Worm (Caenorhabditis elegans) whole organism, L1 larva: ENCODE data around the gene vha-20.
A peak's percentile ranks its signal among the peaks of the same experiment; 100 is the strongest.

Experiments
- C04F5.9 ChIP-seq: sonication (generic microtip); optimal IDR thresholded peaks from 2 replicates; lab custom pipeline; 2016; ENCODE audit warnings: missing genetic modification characterization, missing compliant biosample characterization
- F16B12.6 ChIP-seq: fragments of 150-350 bp; optimal IDR thresholded peaks from 2 replicates; lab custom pipeline; 2014; ENCODE audit warnings: missing biosample characterization, missing genetic modification characterization
- alr-1 ChIP-seq: fragments of 200-800 bp; sonication (Bioruptor generic); optimal IDR thresholded peaks from 2 replicates; lab custom pipeline; 2018; ENCODE audit warnings: borderline replicate concordance, mild to moderate bottlenecking, missing genetic modification characterization, missing compliant biosample characterization
- ceh-63 ChIP-seq: fragments of 200-800 bp; sonication (Bioruptor generic); optimal IDR thresholded peaks from 2 replicates; lab custom pipeline; 2018; ENCODE audit warnings: mild to moderate bottlenecking, missing genetic modification characterization, missing compliant biosample characterization
- ceh-82 ChIP-seq, 3 experiments: fragments of 150-350 bp in 1 of 3; sonication (generic microtip) in 2 of 3; optimal IDR thresholded peaks; 2 replicates each; lab custom pipeline; 2014 to 2017; ENCODE audit warnings: missing biosample characterization in 3 of 3, missing genetic modification characterization in 3 of 3
- ceh-90 ChIP-seq: sonication (generic microtip); optimal IDR thresholded peaks from 2 replicates; lab custom pipeline; 2016; ENCODE audit warnings: missing genetic modification characterization, missing compliant biosample characterization
- ces-1 ChIP-seq: fragments of 150-350 bp; optimal IDR thresholded peaks from 2 replicates; lab custom pipeline; 2014; ENCODE audit warnings: missing biosample characterization, missing genetic modification reagents, missing genetic modification characterization
- dsc-1 ChIP-seq: sonication (generic microtip); optimal IDR thresholded peaks from 2 replicates; lab custom pipeline; 2016; ENCODE audit warnings: mild to moderate bottlenecking, missing genetic modification characterization, missing compliant biosample characterization
- efl-1 ChIP-seq, 4 experiments: fragments of 150-350 bp; optimal IDR thresholded peaks in 3 of 4; peaks in 1 of 4; 1 replicate in 1 of 4; 2 replicates in 3 of 4; lab custom pipeline; 2014; ENCODE audit warnings: missing biosample characterization in 2 of 4, missing genetic modification characterization in 2 of 4, missing genetic modification reagents in 2 of 4
- efl-3 ChIP-seq: fragments of 200-800 bp; sonication (Bioruptor generic); optimal IDR thresholded peaks from 2 replicates; lab custom pipeline; 2018; ENCODE audit warnings: mild to moderate bottlenecking, missing genetic modification characterization, missing compliant biosample characterization
- egl-13 ChIP-seq: sonication (generic microtip); optimal IDR thresholded peaks from 2 replicates; lab custom pipeline; 2016; ENCODE audit warnings: missing genotype, missing genetic modification reagents, missing genetic modification characterization, missing compliant biosample characterization
- ets-5 ChIP-seq: fragments of 200-800 bp; sonication (Bioruptor generic); IDR thresholded peaks from 2 replicates; pipeline ENCODE4 v1.3.6; 2022; ENCODE audit warnings: missing genetic modification characterization, missing compliant biosample characterization
- fkh-10 ChIP-seq: sonication (generic microtip); optimal IDR thresholded peaks from 2 replicates; lab custom pipeline; 2017; ENCODE audit warnings: missing biosample characterization, missing genetic modification reagents, missing genetic modification characterization
- fkh-4 ChIP-seq: sonication (generic microtip); optimal IDR thresholded peaks from 2 replicates; lab custom pipeline; 2016; ENCODE audit warnings: missing compliant biosample characterization, missing genetic modification characterization, borderline replicate concordance
- fkh-8 ChIP-seq: sonication (generic microtip); optimal IDR thresholded peaks from 2 replicates; lab custom pipeline; 2016; ENCODE audit warnings: mild to moderate bottlenecking, missing genetic modification characterization, missing compliant biosample characterization
- hpl-2 ChIP-seq: fragments of 150-350 bp; optimal IDR thresholded peaks from 2 replicates; lab custom pipeline; 2014; ENCODE audit warnings: missing biosample characterization, missing genetic modification reagents, missing genetic modification characterization
- lin-14 ChIP-seq: fragments of 200-800 bp; sonication (Bioruptor generic); optimal IDR thresholded peaks from 2 replicates; lab custom pipeline; 2018; ENCODE audit warnings: mild to moderate bottlenecking, missing genetic modification characterization, moderate library complexity, missing compliant biosample characterization
- lin-15B ChIP-seq: fragments of 150-350 bp; sonication (generic microtip); optimal IDR thresholded peaks from 3 replicates; lab custom pipeline; 2014; ENCODE audit warnings: missing biosample characterization, missing genetic modification characterization
- lin-39 ChIP-seq: fragments of 150-350 bp; optimal IDR thresholded peaks from 2 replicates; lab custom pipeline; 2014; ENCODE audit warnings: missing biosample characterization, missing genetic modification reagents, missing genetic modification characterization
- lsy-2 ChIP-seq, 2 experiments: fragments of 150-350 bp; optimal IDR thresholded peaks; 2 replicates each; lab custom pipeline; 2014; ENCODE audit warnings: missing biosample characterization in 2 of 2, missing genetic modification characterization in 2 of 2
- mab-9 ChIP-seq: fragments of 200-800 bp; sonication (Bioruptor generic); IDR thresholded peaks from 2 replicates; pipeline ENCODE4 v1.3.6; 2022; ENCODE audit warnings: missing genetic modification reagents, missing genetic modification characterization, missing compliant biosample characterization
- mdl-1 ChIP-seq, 2 experiments: fragments of 150-350 bp; optimal IDR thresholded peaks; 2 replicates each; lab custom pipeline; 2014 to 2017; ENCODE audit warnings: missing biosample characterization in 2 of 2, missing genetic modification characterization in 2 of 2, inconsistent platforms in 1 of 2
- mef-2 ChIP-seq: fragments of 150-350 bp; optimal IDR thresholded peaks from 2 replicates; lab custom pipeline; 2014; ENCODE audit warnings: missing biosample characterization, missing genetic modification characterization
- mep-1 ChIP-seq: fragments of 150-350 bp; optimal IDR thresholded peaks from 2 replicates; lab custom pipeline; 2014; ENCODE audit warnings: missing biosample characterization, missing genetic modification characterization
- nhr-19 ChIP-seq: fragments of 200-800 bp; sonication (Bioruptor generic); conservative IDR thresholded peaks from 2 replicates; pipeline ENCODE4 v1.3.6; 2022; ENCODE audit warnings: missing genetic modification characterization, missing compliant biosample characterization
- nhr-20 ChIP-seq: sonication (generic microtip); optimal IDR thresholded peaks from 2 replicates; lab custom pipeline; 2016; ENCODE audit warnings: mild to moderate bottlenecking, missing genetic modification characterization, missing compliant biosample characterization
- nhr-28 ChIP-seq: fragments of 150-350 bp; optimal IDR thresholded peaks from 2 replicates; lab custom pipeline; 2014; ENCODE audit warnings: missing biosample characterization, missing genetic modification characterization
- nhr-71 ChIP-seq: sonication (generic microtip); optimal IDR thresholded peaks from 2 replicates; lab custom pipeline; 2016; ENCODE audit warnings: mild to moderate bottlenecking, missing genetic modification characterization, moderate library complexity, missing compliant biosample characterization
- nhr-76 ChIP-seq: sonication (generic microtip); optimal IDR thresholded peaks from 2 replicates; lab custom pipeline; 2017; ENCODE audit warnings: missing biosample characterization, missing genetic modification characterization
- nhr-77 ChIP-seq: fragments of 150-350 bp; optimal IDR thresholded peaks from 2 replicates; lab custom pipeline; 2014; ENCODE audit warnings: missing biosample characterization, missing genetic modification characterization
- nhr-84 ChIP-seq: sonication (generic microtip); optimal IDR thresholded peaks from 2 replicates; lab custom pipeline; 2017; ENCODE audit warnings: missing biosample characterization, missing genetic modification characterization
- nhr-85 ChIP-seq: sonication (generic microtip); peaks from one replicate; lab custom pipeline; 2016; ENCODE audit warnings: missing genetic modification characterization, inconsistent platforms, missing compliant biosample characterization
- nhr-90 ChIP-seq: sonication (generic microtip); optimal IDR thresholded peaks from 2 replicates; lab custom pipeline; 2016; ENCODE audit warnings: mild to moderate bottlenecking, missing genetic modification characterization, missing compliant biosample characterization; ENCODE audit not compliant: poor library complexity
- pag-3 ChIP-seq: sonication (generic microtip); optimal IDR thresholded peaks from 2 replicates; lab custom pipeline; 2017; ENCODE audit warnings: missing genetic modification characterization, mild to moderate bottlenecking, missing compliant biosample characterization, antibody characterized with exemption, borderline replicate concordance; ENCODE audit not compliant: insufficient read depth
- pqm-1 ChIP-seq: sonication (generic microtip); optimal IDR thresholded peaks from 3 replicates; lab custom pipeline; 2017; ENCODE audit warnings: missing biosample characterization, missing genetic modification characterization
- rnt-1 ChIP-seq: sonication (generic microtip); optimal IDR thresholded peaks from 2 replicates; lab custom pipeline; 2016; ENCODE audit warnings: mild to moderate bottlenecking, missing genetic modification characterization, moderate library complexity, missing compliant biosample characterization
- snpc-4 ChIP-seq: fragments of 150-350 bp; optimal IDR thresholded peaks from 2 replicates; lab custom pipeline; 2014; ENCODE audit warnings: missing biosample characterization, missing genetic modification characterization
- sptf-1 ChIP-seq: fragments of 150-350 bp; optimal IDR thresholded peaks from 2 replicates; lab custom pipeline; 2014; ENCODE audit warnings: missing biosample characterization, missing genetic modification characterization
- sup-37 ChIP-seq: fragments of 200-800 bp; sonication (Bioruptor generic); optimal IDR thresholded peaks from 2 replicates; lab custom pipeline; 2018; ENCODE audit warnings: mild to moderate bottlenecking, missing genetic modification characterization, missing compliant biosample characterization
- swsn-7 ChIP-seq: sonication (generic microtip); optimal IDR thresholded peaks from 2 replicates; lab custom pipeline; 2016; ENCODE audit warnings: missing genetic modification characterization, missing compliant biosample characterization
- tbx-2 ChIP-seq: sonication (generic microtip); optimal IDR thresholded peaks from 2 replicates; lab custom pipeline; 2016; ENCODE audit warnings: missing genetic modification characterization, missing compliant biosample characterization
- tlp-1 ChIP-seq: fragments of 150-350 bp; optimal IDR thresholded peaks from 2 replicates; lab custom pipeline; 2014; ENCODE audit warnings: missing biosample characterization, missing genetic modification characterization
- unc-130 ChIP-seq: fragments of 150-350 bp; optimal IDR thresholded peaks from 2 replicates; lab custom pipeline; 2017; ENCODE audit warnings: missing biosample characterization, missing genetic modification characterization, inconsistent platforms
- unc-62 ChIP-seq: fragments of 150-350 bp; optimal IDR thresholded peaks from 2 replicates; lab custom pipeline; 2014; ENCODE audit warnings: missing biosample characterization, missing genetic modification reagents, missing genetic modification characterization
- vab-15 ChIP-seq: sonication (generic microtip); optimal IDR thresholded peaks from 2 replicates; lab custom pipeline; 2017; ENCODE audit warnings: missing genotype, mild to moderate bottlenecking, missing genetic modification characterization, missing compliant biosample characterization
- zag-1 ChIP-seq: fragments of 150-350 bp; optimal IDR thresholded peaks from 2 replicates; lab custom pipeline; 2014; ENCODE audit warnings: missing biosample characterization, missing genetic modification characterization
- ztf-11 ChIP-seq, 2 experiments: sonication (generic microtip); optimal IDR thresholded peaks; 2 replicates each; lab custom pipeline; 2016 to 2017; ENCODE audit warnings: missing genetic modification characterization in 2 of 2, missing biosample characterization in 1 of 2, missing compliant biosample characterization in 1 of 2

Gene vha-20

DNA sequence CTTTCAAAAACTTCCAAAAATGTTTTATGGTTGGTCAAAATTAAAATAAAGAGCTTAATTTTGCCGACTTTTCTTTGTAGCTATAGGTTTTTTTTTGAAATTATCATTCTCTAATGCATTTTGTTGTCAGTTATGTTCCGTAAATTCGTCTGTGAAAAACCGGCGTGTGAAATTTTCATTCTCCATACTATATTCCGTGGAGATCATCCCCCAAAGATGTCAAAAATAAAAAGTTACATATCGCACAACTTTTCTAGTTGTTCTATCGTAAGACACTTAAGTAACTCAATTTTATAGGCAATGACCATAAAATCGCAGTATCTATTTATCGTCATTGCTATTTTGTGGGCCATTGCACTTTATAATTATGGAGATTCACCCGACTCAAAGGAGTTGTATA is 14.4 kb upstream of the vha-20 start, which contains the start of gene C37E2.10:
TSS of gene C37E2.10 (plus strand) at position 301 of the 400 bp plus-strand sequence.
- TF ChIP-seq fkh-10 (GFP tag; lab: Kevin White, UChicago) (no peak), pag-3 (tag; lab: Kevin White, UChicago) (no peak), C04F5.9 (tag; lab: Kevin White, UChicago) (no peak), dsc-1 (tag; lab: Kevin White, UChicago) (no peak), nhr-76 (tag; lab: Kevin White, UChicago) (no peak)

- TF ChIP-seq nhr-77 (tag; lab: Kevin White, UChicago) (no peak), unc-130 (tag; lab: Kevin White, UChicago) (no peak), lin-15B (tag; lab: Kevin White, UChicago) (no peak), lin-39 (tag; lab: Kevin White, UChicago) (no peak), fkh-10 (GFP tag; lab: Kevin White, UChicago) (no peak), efl-1 (optimal IDR thresholded peaks at IDR 0.05; lab: Kevin White, UChicago) (no peak), efl-1 (GFP tag; optimal IDR thresholded peaks at IDR 0.05 in 1 of 2; lab: Kevin White, UChicago) (no peak)
Observed at ce11 chrX:14175740-14176139, 11.4 kb upstream of the vha-20 start, which contains the start of gene C37E2.2. C37E2.2 (plus strand) TSS chrX:14176040.

DNA sequence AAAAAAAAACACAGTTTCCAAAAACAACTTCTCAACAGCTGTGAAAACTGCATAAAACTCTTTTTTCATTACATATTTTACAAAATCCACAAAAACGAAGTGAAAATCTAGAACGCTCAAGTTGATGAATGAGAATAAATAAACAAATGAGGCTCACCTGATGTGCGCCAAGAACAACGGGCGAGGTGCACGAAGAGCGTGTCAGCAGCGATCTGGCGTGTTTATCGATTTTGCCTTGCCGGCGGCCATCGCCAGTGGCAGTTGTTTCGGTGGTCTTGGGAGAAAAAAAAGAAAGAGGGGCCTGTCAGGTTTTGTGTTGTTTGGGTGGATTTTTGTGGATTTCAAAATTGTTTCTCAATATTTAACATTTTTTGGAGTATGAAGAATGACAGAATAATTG is 9.5 kb upstream of the vha-20 start, which contains the start of gene idhb-1:
TSS of gene idhb-1 (minus strand) at position 214 of the 400 bp plus-strand sequence.
- peak; percentile 89 for TF ChIP-seq nhr-71 (tag; lab: Kevin White, UChicago)
- peak; percentile 61 to 65 for TF ChIP-seq efl-1 (optimal IDR thresholded peaks at IDR 0.05; lab: Kevin White, UChicago)
- TF ChIP-seq efl-1 (GFP tag; optimal IDR thresholded peaks at IDR 0.05 in 1 of 2; lab: Kevin White, UChicago) = peak; percentile 56 to 96
- no peak for TF ChIP-seq nhr-76 (tag; lab: Kevin White, UChicago)
- TF ChIP-seq ets-5 (GFP tag; lab: Robert Waterston, UW) = no peak
- TF ChIP-seq zag-1 (tag; lab: Kevin White, UChicago) = peak; percentile 5
- TF ChIP-seq ceh-90 (tag; lab: Kevin White, UChicago) = no peak
- no peak for TF ChIP-seq fkh-4 (tag; lab: Kevin White, UChicago)
- peak; percentile 8 for TF ChIP-seq sup-37
- TF ChIP-seq nhr-20 (tag; lab: Kevin White, UChicago) = peak; percentile 85
- no peak for TF ChIP-seq sptf-1
- TF ChIP-seq nhr-19 (GFP tag; lab: Robert Waterston, UW) = peak; percentile 81
- TF ChIP-seq mef-2 (tag; lab: Kevin White, UChicago) = no peak
- TF ChIP-seq ceh-82 (tag; optimal IDR thresholded peaks at IDR 0.05; lab: Kevin White, UChicago) = peak; percentile 71 to 88 (median 75)
- TF ChIP-seq C04F5.9 (tag; lab: Kevin White, UChicago) = no peak
- no peak for TF ChIP-seq ceh-63 (GFP tag; lab: Kevin White, UChicago)
- TF ChIP-seq nhr-84 (tag; lab: Kevin White, UChicago) = no peak
- peak; percentile 89 for TF ChIP-seq lin-14 (GFP tag; lab: Kevin White, UChicago)
- no peak for TF ChIP-seq nhr-28 (tag; lab: Kevin White, UChicago)
- TF ChIP-seq unc-62 (GFP tag; lab: Kevin White, UChicago) = no peak
- TF ChIP-seq tlp-1 = no peak
- no peak for TF ChIP-seq ztf-11 (tag; optimal IDR thresholded peaks at IDR 0.05; lab: Kevin White, UChicago)
- peak; percentile 93 for TF ChIP-seq rnt-1
- peak; percentile 81 for TF ChIP-seq lsy-2 (tag; optimal IDR thresholded peaks at IDR 0.05; lab: Kevin White, UChicago)
- 0 out of 2 replicates have a peak, but pooled peaks have one; percentile 27 for TF ChIP-seq mab-9
- TF ChIP-seq efl-3 (GFP tag; lab: Kevin White, UChicago) = no peak
- peak; percentile 47 for TF ChIP-seq hpl-2 (GFP tag; lab: Kevin White, UChicago)
- TF ChIP-seq fkh-8 (tag; lab: Kevin White, UChicago) = peak; percentile 79
- no peak for TF ChIP-seq pqm-1 (tag; lab: Kevin White, UChicago)
- TF ChIP-seq swsn-7 (tag; lab: Kevin White, UChicago) = peak; percentile 83
- TF ChIP-seq snpc-4 = peak; percentile 62
- peak; percentile 67 for TF ChIP-seq mep-1 (tag; lab: Kevin White, UChicago)
- TF ChIP-seq egl-13 = peak; percentile 60
- no peak for TF ChIP-seq vab-15 (tag; lab: Kevin White, UChicago)
- peak; percentile 51 for TF ChIP-seq unc-130 (tag; lab: Kevin White, UChicago)
- no peak for TF ChIP-seq alr-1 (tag; lab: Kevin White, UChicago)
- TF ChIP-seq nhr-85 (tag; lab: Kevin White, UChicago) = peak; percentile 75
- peak; percentile 31 for TF ChIP-seq fkh-10 (GFP tag; lab: Kevin White, UChicago)
- peak; percentile 78 for TF ChIP-seq tbx-2 (tag; lab: Kevin White, UChicago)
- TF ChIP-seq F16B12.6 = peak; percentile 36
- peak in 1 of 2 experiments; percentile 68 for TF ChIP-seq mdl-1 (tag; optimal IDR thresholded peaks at IDR 0.05; lab: Kevin White, UChicago)
- peak; percentile 74 for TF ChIP-seq nhr-90 (tag; lab: Kevin White, UChicago)
- TF ChIP-seq ces-1 (GFP tag; lab: Kevin White, UChicago) = no peak
